Fruit fly (Drosophila melanogaster) whole organism, embryonic: ENCODE measurements around the gene CG31278.

Experiments
- ATbp ChIP-seq: fragments of 200-800 bp; sonication (Bioruptor generic); optimal IDR thresholded peaks from 2 replicates; lab custom pipeline; 2017; ENCODE audit warnings: missing biosample characterization, mild to moderate bottlenecking, missing genetic modification characterization, missing genetic modification reagents
- Adf1 ChIP-seq: fragments of 200-800 bp; sonication (Bioruptor generic); IDR thresholded peaks from 2 replicates; pipeline ENCODE4 v1.3.6; 2022; ENCODE audit warnings: missing biosample characterization, missing genetic modification characterization
- CG10209 ChIP-seq: fragments of 200-800 bp; sonication (Bioruptor generic); optimal IDR thresholded peaks from 3 replicates; lab custom pipeline; 2017; ENCODE audit warnings: missing biosample characterization, mild to moderate bottlenecking, missing genetic modification characterization, missing genetic modification reagents
- CG10431 ChIP-seq: fragments of 200-800 bp; sonication (Bioruptor generic); optimal IDR thresholded peaks from 3 replicates; lab custom pipeline; 2018; ENCODE audit warnings: missing biosample characterization, mild to moderate bottlenecking, missing genetic modification characterization
- CG11504 ChIP-seq: fragments of 200-800 bp; sonication (Bioruptor generic); optimal IDR thresholded peaks from 3 replicates; lab custom pipeline; 2019; ENCODE audit warnings: missing biosample characterization, mild to moderate bottlenecking, missing genetic modification characterization, moderate library complexity
- CG12219 ChIP-seq: fragments of 200-800 bp; sonication (Bioruptor generic); optimal IDR thresholded peaks from 3 replicates; lab custom pipeline; 2018; ENCODE audit warnings: missing biosample characterization, mild to moderate bottlenecking, missing genetic modification characterization
- CG12942 ChIP-seq: fragments of 200-800 bp; sonication (Bioruptor generic); optimal IDR thresholded peaks from 3 replicates; lab custom pipeline; 2016; ENCODE audit warnings: missing biosample characterization, missing genetic modification characterization
- CG14014 ChIP-seq: fragments of 200-800 bp; sonication (Bioruptor generic); IDR thresholded peaks from 2 replicates; pipeline ENCODE4 v1.3.6; 2022; ENCODE audit warnings: missing biosample characterization, missing genetic modification characterization
- CG14050 ChIP-seq: fragments of 200-800 bp; sonication (Bioruptor generic); IDR thresholded peaks from 3 replicates; pipeline ENCODE4 v1.3.6; 2022; ENCODE audit warnings: missing biosample characterization, missing genetic modification characterization
- CG15514 ChIP-seq: fragments of 200-800 bp; sonication (Bioruptor generic); optimal IDR thresholded peaks from 3 replicates; lab custom pipeline; 2017; ENCODE audit warnings: missing biosample characterization, missing genetic modification characterization, mild to moderate bottlenecking, moderate library complexity, missing genetic modification reagents
- CG15601 ChIP-seq: fragments of 200-800 bp; sonication (Bioruptor generic); optimal IDR thresholded peaks from 3 replicates; lab custom pipeline; 2019; ENCODE audit warnings: missing biosample characterization, mild to moderate bottlenecking, missing genetic modification characterization, moderate library complexity
- CG17328 ChIP-seq: fragments of 200-800 bp; sonication (Bioruptor generic); IDR thresholded peaks from 2 replicates; pipeline ENCODE4 v1.3.6; 2022; ENCODE audit warnings: missing biosample characterization, missing genetic modification characterization
- CG17359 ChIP-seq: fragments of 200-800 bp; sonication (Bioruptor generic); optimal IDR thresholded peaks from 3 replicates; lab custom pipeline; 2018; ENCODE audit warnings: missing biosample characterization, mild to moderate bottlenecking, missing genetic modification characterization, moderate library complexity
- CG2202 ChIP-seq: fragments of 200-800 bp; sonication (Bioruptor generic); optimal IDR thresholded peaks from 2 replicates; lab custom pipeline; 2018; ENCODE audit warnings: missing biosample characterization, mild to moderate bottlenecking, missing genetic modification characterization
- CG2678 ChIP-seq: fragments of 200-800 bp; sonication (Bioruptor generic); optimal IDR thresholded peaks from 3 replicates; lab custom pipeline; 2019; ENCODE audit warnings: missing biosample characterization, mild to moderate bottlenecking, missing genetic modification characterization, moderate library complexity
- CG33213 ChIP-seq: fragments of 200-800 bp; sonication (Bioruptor generic); optimal IDR thresholded peaks from 3 replicates; lab custom pipeline; 2016; ENCODE audit warnings: missing biosample characterization, missing genetic modification characterization
- CG4360 ChIP-seq: fragments of 200-800 bp; sonication (Bioruptor generic); IDR thresholded peaks from 2 replicates; pipeline ENCODE4 v1.3.6; 2022; ENCODE audit warnings: missing biosample characterization, missing genetic modification characterization
- CG6813 ChIP-seq: fragments of 200-800 bp; sonication (Bioruptor generic); optimal IDR thresholded peaks from 2 replicates; lab custom pipeline; 2017; ENCODE audit warnings: missing biosample characterization, missing genetic modification characterization, mild to moderate bottlenecking, moderate library complexity, missing genetic modification reagents
- CG7271 ChIP-seq: fragments of 200-800 bp; sonication (Bioruptor generic); optimal IDR thresholded peaks from 2 replicates; lab custom pipeline; 2018; ENCODE audit warnings: missing biosample characterization, mild to moderate bottlenecking, missing genetic modification characterization, moderate library complexity
- CG8359 ChIP-seq: fragments of 200-800 bp; sonication (Bioruptor generic); optimal IDR thresholded peaks from 2 replicates; lab custom pipeline; 2017; ENCODE audit warnings: missing biosample characterization, mild to moderate bottlenecking, missing genetic modification characterization, borderline replicate concordance
- CTCF ChIP-seq: fragments of 200-800 bp; sonication (Bioruptor generic); optimal IDR thresholded peaks from 2 replicates; lab custom pipeline; 2017; ENCODE audit warnings: missing biosample characterization, mild to moderate bottlenecking, missing genetic modification characterization, moderate library complexity
- E2f2 ChIP-seq: fragments of 200-800 bp; sonication (Bioruptor generic); IDR thresholded peaks from 2 replicates; pipeline ENCODE4 v1.3.6; 2022; ENCODE audit warnings: missing biosample characterization, missing genetic modification characterization
- H2.0 ChIP-seq: fragments of 200-800 bp; sonication (Bioruptor generic); IDR thresholded peaks from 2 replicates; pipeline ENCODE4 v1.3.6; 2022; ENCODE audit warnings: missing biosample characterization, missing genetic modification characterization
- HLHmδ ChIP-seq: fragments of 200-800 bp; sonication (Bioruptor generic); optimal IDR thresholded peaks from 2 replicates; lab custom pipeline; 2018; ENCODE audit warnings: missing biosample characterization, mild to moderate bottlenecking, missing genetic modification characterization, moderate library complexity
- Hand ChIP-seq: fragments of 200-800 bp; sonication (Bioruptor generic); optimal IDR thresholded peaks from 2 replicates; lab custom pipeline; 2017; ENCODE audit warnings: mild to moderate bottlenecking, missing biosample characterization, missing genetic modification reagents, missing genetic modification characterization
- Hsf ChIP-seq: fragments of 200-800 bp; sonication (Bioruptor generic); optimal IDR thresholded peaks from 3 replicates; lab custom pipeline; 2016; ENCODE audit warnings: missing biosample characterization, missing genetic modification characterization
- Jarid2 ChIP-seq: fragments of 200-800 bp; sonication (Bioruptor generic); optimal IDR thresholded peaks from 3 replicates; lab custom pipeline; 2017; ENCODE audit warnings: mild to moderate bottlenecking, missing biosample characterization, missing genetic modification reagents, missing genetic modification characterization
- Kr ChIP-seq: fragments of 200-800 bp; sonication (Bioruptor generic); optimal IDR thresholded peaks from 2 replicates; lab custom pipeline; 2017; ENCODE audit warnings: missing biosample characterization, mild to moderate bottlenecking, missing genetic modification characterization
- Med ChIP-seq: fragments of 200-800 bp; sonication (Bioruptor generic); peaks from one replicate; lab custom pipeline; 2016; ENCODE audit warnings: missing biosample characterization, missing genetic modification characterization, mild to moderate bottlenecking, inconsistent platforms, moderate library complexity
- Optix ChIP-seq: fragments of 200-800 bp; sonication (Bioruptor generic); IDR thresholded peaks from 3 replicates; pipeline ENCODE4 v1.3.6; 2022; ENCODE audit warnings: missing biosample characterization, missing genetic modification characterization
- Sox100B ChIP-seq: fragments of 200-800 bp; sonication (Bioruptor generic); optimal IDR thresholded peaks from 3 replicates; lab custom pipeline; 2018; ENCODE audit warnings: missing biosample characterization, mild to moderate bottlenecking, missing genetic modification characterization
- Tbp ChIP-seq: fragments of >200 bp; optimal IDR thresholded peaks from 2 replicates; lab custom pipeline; 2018; ENCODE audit warnings: missing biosample characterization, missing genetic modification characterization
- Trl ChIP-seq, 3 experiments: fragments of >200 bp in 2 of 3; fragments of 200-800 bp in 1 of 3; sonication (Bioruptor generic) in 1 of 3; optimal IDR thresholded peaks; 2 replicates in 1 of 3; 3 replicates in 2 of 3; lab custom pipeline; 2016 to 2017; ENCODE audit warnings: missing biosample characterization in 1 of 3, missing genetic modification characterization in 1 of 3
- amos ChIP-seq: fragments of 200-800 bp; sonication (Bioruptor generic); IDR thresholded peaks from 2 replicates; pipeline ENCODE4 v1.3.6; 2022; ENCODE audit warnings: missing biosample characterization, missing genetic modification characterization; ENCODE audit not compliant: partially characterized antibody
- br ChIP-seq: fragments of >200 bp; optimal IDR thresholded peaks from 2 replicates; lab custom pipeline; 2017
- bsh ChIP-seq, 2 experiments: fragments of 200-800 bp; sonication (Bioruptor generic); optimal IDR thresholded peaks; 2 replicates each; lab custom pipeline; 2017 to 2018; ENCODE audit warnings: mild to moderate bottlenecking in 2 of 2, missing biosample characterization in 2 of 2, missing genetic modification characterization in 2 of 2, moderate library complexity in 1 of 2
- cg ChIP-seq: fragments of 200-800 bp; sonication (Bioruptor generic); optimal IDR thresholded peaks from 3 replicates; lab custom pipeline; 2019; ENCODE audit warnings: missing biosample characterization, mild to moderate bottlenecking, missing genetic modification characterization, moderate library complexity
- chinmo ChIP-seq: fragments of 200-800 bp; sonication (Bioruptor generic); IDR thresholded peaks from 4 replicates; pipeline ENCODE4 v1.3.6; 2022; ENCODE audit warnings: missing biosample characterization, missing genetic modification characterization; ENCODE audit not compliant: partially characterized antibody
- chm ChIP-seq: fragments of 200-800 bp; sonication (Bioruptor generic); IDR thresholded peaks from 2 replicates; pipeline ENCODE4 v1.3.6; 2022; ENCODE audit warnings: missing biosample characterization, missing genetic modification characterization
- ci ChIP-seq: fragments of 200-800 bp; sonication (Bioruptor generic); IDR thresholded peaks from 3 replicates; pipeline ENCODE4 v1.3.6; 2022; ENCODE audit warnings: missing biosample characterization, missing genetic modification characterization
- crol ChIP-seq: fragments of 200-800 bp; sonication (Bioruptor generic); IDR thresholded peaks from 2 replicates; pipeline ENCODE4 v1.3.6; 2022; ENCODE audit warnings: missing biosample characterization, missing genetic modification characterization
- nmo ChIP-seq: fragments of 200-800 bp; sonication (Bioruptor generic); optimal IDR thresholded peaks from 2 replicates; lab custom pipeline; 2018; ENCODE audit warnings: missing biosample characterization, mild to moderate bottlenecking, missing genetic modification characterization, moderate library complexity
- ranshi ChIP-seq: fragments of 200-800 bp; sonication (Bioruptor generic); IDR thresholded peaks from 2 replicates; pipeline ENCODE4 v1.3.6; 2022; ENCODE audit warnings: missing biosample characterization, missing genetic modification characterization
- repo ChIP-seq: fragments of 200-800 bp; sonication (Bioruptor generic); optimal IDR thresholded peaks from 2 replicates; lab custom pipeline; 2016; ENCODE audit warnings: missing biosample characterization, missing genetic modification characterization
- ssp ChIP-seq: fragments of 200-800 bp; sonication (Bioruptor generic); IDR thresholded peaks from 2 replicates; pipeline ENCODE4 v1.3.6; 2022; ENCODE audit warnings: missing biosample characterization, missing genetic modification characterization
- stc ChIP-seq: fragments of 200-800 bp; sonication (Bioruptor generic); IDR thresholded peaks from 2 replicates; pipeline ENCODE4 v1.3.6; 2022; ENCODE audit warnings: missing biosample characterization, missing genetic modification characterization
- tin ChIP-seq: fragments of 200-800 bp; sonication (Bioruptor generic); optimal IDR thresholded peaks from 3 replicates; lab custom pipeline; 2016; ENCODE audit warnings: missing biosample characterization, missing genetic modification characterization

CG31278 gene

DNA sequence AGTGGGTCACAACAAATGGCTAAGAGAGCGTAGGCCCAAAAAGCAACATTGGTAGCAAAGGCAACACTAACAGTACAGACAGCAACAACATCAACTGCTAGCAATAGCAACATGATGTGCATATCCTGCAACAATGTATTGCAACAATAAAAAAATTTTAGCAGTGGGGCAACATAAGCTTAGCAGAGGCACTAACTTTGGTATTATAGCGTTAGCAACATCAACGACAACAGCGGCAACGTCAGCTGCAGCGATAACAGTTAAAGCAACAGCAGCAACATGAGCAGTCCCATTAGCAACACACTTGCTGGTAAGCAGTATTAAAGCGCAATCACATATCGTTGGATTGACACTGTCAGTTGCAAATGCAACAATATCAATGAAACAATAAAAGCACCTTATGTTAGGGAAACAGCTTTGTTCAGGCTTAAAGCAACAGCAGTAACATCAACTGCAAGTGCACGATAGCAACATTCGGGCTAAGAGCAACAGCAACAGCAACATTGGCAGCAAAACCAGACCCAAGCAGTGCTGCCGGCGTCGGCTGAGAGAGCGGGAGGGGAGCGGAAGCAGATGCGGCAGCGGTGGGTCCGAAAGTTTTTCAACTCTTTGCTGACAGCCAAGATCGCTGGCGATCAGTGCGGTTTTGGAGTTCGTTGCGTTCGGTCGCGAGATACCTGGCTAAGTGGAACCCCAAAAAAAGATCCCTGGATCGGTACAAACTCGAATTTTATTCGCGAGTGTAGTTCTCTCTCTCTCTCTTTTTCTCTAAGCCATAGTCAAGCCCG, 21.6 kb downstream of the CG31278 start, which contains the start of gene Skel:
Gene Skel, plus strand, starts transcription at position 637 of the 788 bp plus-strand sequence.
- peak; percentile 29; the same call in 1 of the 2 replicates for TF ChIP-seq CG14014 (GFP tag; lab: Robert Waterston, UW)
- peak; percentile 44; the same call in 1 of the 2 replicates for TF ChIP-seq stc
- peak; percentile 16; the same call in 1 of the 2 replicates for TF ChIP-seq amos (GFP tag; lab: Robert Waterston, UW)
- TF ChIP-seq CG2678 (tag; lab: Kevin White, UChicago) = no peak
- peak; percentile 56 for TF ChIP-seq Med (GFP tag; lab: Kevin White, UChicago)
- peak; percentile 2 to 37 for TF ChIP-seq Trl (optimal IDR thresholded peaks at IDR 0.05; lab: Kevin White, UChicago)
- TF ChIP-seq Trl (GFP tag; optimal IDR thresholded peaks at IDR 0.05; lab: Kevin White, UChicago) = no peak
- TF ChIP-seq CG11504 (tag; lab: Kevin White, UChicago) = peak; percentile 99
- TF ChIP-seq CG8359 (GFP tag; lab: Kevin White, UChicago) = no peak
- TF ChIP-seq chm (GFP tag; lab: Robert Waterston, UW) = 0 out of 2 replicates have a peak, but pooled peaks have one; percentile 10
- peak; percentile 59 for TF ChIP-seq Adf1 (GFP tag; lab: Robert Waterston, UW)
- TF ChIP-seq CG4360 (GFP tag; lab: Robert Waterston, UW) = peak; percentile 34; the same call in 1 of the 2 replicates
- TF ChIP-seq Jarid2 (GFP tag; lab: Kevin White, UChicago) = peak; percentile 53
- TF ChIP-seq ci (GFP tag; lab: Robert Waterston, UW) = peak; percentile 24; the same call in 1 of the 3 replicates
- no peak for TF ChIP-seq CG15514 (GFP tag; lab: Kevin White, UChicago)
- peak; percentile 68 for TF ChIP-seq crol (GFP tag; lab: Robert Waterston, UW)
- TF ChIP-seq chinmo = 0 out of 4 replicates have a peak, but pooled peaks have one; percentile 30
- no peak for TF ChIP-seq Tbp (GFP tag; lab: Kevin White, UChicago)
- 0 out of 2 replicates have a peak, but pooled peaks have one; percentile 5 for TF ChIP-seq CG17328

DNA sequence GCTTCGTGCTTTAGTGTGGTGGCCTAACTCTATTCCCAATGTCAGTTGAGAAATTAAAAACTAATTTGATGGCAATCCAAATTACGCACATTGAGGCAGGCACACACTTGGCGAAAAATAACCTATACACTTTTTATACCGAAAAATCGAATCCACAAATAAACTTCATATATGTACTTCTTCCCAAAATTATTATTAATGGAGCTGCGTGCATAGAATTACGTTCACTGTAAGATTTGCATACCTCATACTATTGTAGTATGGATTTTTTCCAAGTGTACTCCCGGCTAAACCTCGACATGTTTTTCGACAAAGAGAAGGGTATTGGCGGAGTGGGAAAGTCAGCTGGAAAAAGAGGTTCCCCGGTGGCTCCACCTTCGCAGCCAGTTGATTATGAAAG, 23.9 kb downstream of the CG31278 start:
- TF ChIP-seq Sox100B (GFP tag; lab: Kevin White, UChicago) (peak; percentile 69), Kr (GFP tag; lab: Kevin White, UChicago) (no peak), Hsf (GFP tag; lab: Kevin White, UChicago) (peak; percentile 33), repo (GFP tag; lab: Kevin White, UChicago) (no peak), CG2202 (no peak), Optix (GFP tag; lab: Robert Waterston, UW) (peak; percentile 49; the same call in 1 of the 3 replicates), nmo (peak; percentile 53), ATbp (peak; percentile 42), CG10431 (GFP tag; lab: Kevin White, UChicago) (no peak), HLHmδ (GFP tag; lab: Kevin White, UChicago) (no peak), amos (GFP tag; lab: Robert Waterston, UW) (no peak), ranshi (GFP tag; lab: Robert Waterston, UW) (peak; percentile 49; the same call in 1 of the 2 replicates), E2f2 (peak; percentile 48), ssp (GFP tag; lab: Robert Waterston, UW) (no peak), CG7271 (tag; lab: Kevin White, UChicago) (peak; percentile 16), CG12219 (GFP tag; lab: Kevin White, UChicago) (peak; percentile 63), cg (no peak), H2.0 (GFP tag; lab: Robert Waterston, UW) (peak; percentile 56; the same call in 1 of the 2 replicates), Hand (GFP tag; lab: Kevin White, UChicago) (no peak), tin (GFP tag; lab: Kevin White, UChicago) (peak; percentile 60), CG15601 (tag; lab: Kevin White, UChicago) (no peak), CG10209 (GFP tag; lab: Kevin White, UChicago) (peak; percentile 46), CG14050 (GFP tag; lab: Robert Waterston, UW) (peak; percentile 58; the same call in 2 of the 3 replicates), CG17359 (tag; lab: Kevin White, UChicago) (peak; percentile 88), CG33213 (peak; percentile 2), CTCF (GFP tag; lab: Kevin White, UChicago) (peak; percentile 19), br (no peak), bsh (GFP tag; optimal IDR thresholded peaks at IDR 0.05; lab: Kevin White, UChicago) (peak in 1 of 2 experiments; percentile 56), CG12942 (GFP tag; lab: Kevin White, UChicago) (peak; percentile 36), CG6813 (peak; percentile 34)
